Worm (Caenorhabditis elegans) whole organism, L2 larva: ENCODE results near the gene sams-5.
"Not testable (repeated sequence)": the region's sequence is repeated elsewhere in the genome, so short reads cannot be mapped to it uniquely, and the experiment has no call there.

ENCODE experiments used
- ceh-16 ChIP-seq: fragments of 150-350 bp; optimal IDR thresholded peaks from 2 replicates; lab custom pipeline; 2014; ENCODE audit warnings: missing biosample characterization, missing genetic modification characterization
- mdl-1 ChIP-seq, 2 experiments: fragments of 150-350 bp in 1 of 2; sonication (generic microtip) in 1 of 2; optimal IDR thresholded peaks; 2 replicates each; lab custom pipeline; 2017; ENCODE audit warnings: missing biosample characterization in 2 of 2, missing genetic modification characterization in 2 of 2
- nhr-237 ChIP-seq: fragments of 150-350 bp; optimal IDR thresholded peaks from 2 replicates; lab custom pipeline; 2014; ENCODE audit warnings: missing biosample characterization, missing genetic modification characterization
- skn-1 ChIP-seq: sonication (generic microtip); optimal IDR thresholded peaks from 2 replicates; lab custom pipeline; 2017; ENCODE audit warnings: missing biosample characterization, missing genetic modification characterization
- unc-62 ChIP-seq: fragments of 150-350 bp; optimal IDR thresholded peaks from 2 replicates; lab custom pipeline; 2014; ENCODE audit warnings: missing biosample characterization, missing genetic modification reagents, missing genetic modification characterization
- ztf-4 ChIP-seq: fragments of 150-350 bp; optimal IDR thresholded peaks from 2 replicates; lab custom pipeline; 2014; ENCODE audit warnings: missing biosample characterization, missing genetic modification characterization

DNA sequence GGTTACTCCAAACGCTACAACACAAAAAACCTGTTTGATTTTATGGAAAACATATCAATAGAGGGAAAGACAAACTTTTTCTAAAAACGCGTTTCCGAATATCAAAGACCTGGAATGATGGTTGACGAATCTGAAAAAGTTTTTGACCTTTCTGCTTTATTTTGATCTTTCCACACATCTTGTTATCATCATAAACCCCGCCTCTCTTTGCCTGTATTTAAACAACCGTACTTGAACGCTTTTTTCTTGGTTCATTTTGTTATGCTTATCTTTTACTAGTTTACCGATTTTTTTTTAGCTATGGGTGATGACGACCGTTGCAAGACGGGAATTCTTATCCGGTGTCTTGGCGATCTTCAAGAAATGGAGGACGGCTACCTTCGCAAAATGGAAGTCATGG lies 26.3 kb downstream of the sams-5 start, which contains the start of gene T13A10.2:
- TF ChIP-seq ceh-16; ztf-4; nhr-237 (tag; lab: Kevin White, UChicago); skn-1 (tag; lab: Kevin White, UChicago); unc-62 (GFP tag; lab: Kevin White, UChicago); mdl-1 (tag; optimal IDR thresholded peaks at IDR 0.05; lab: Kevin White, UChicago): not testable (repeated sequence)
